Fruit fly (Drosophila melanogaster) whole organism: ENCODE results near the gene TkR86C.

Experiments used
- CG8478 ChIP-seq: fragments of >200 bp; optimal IDR thresholded peaks from 2 replicates; lab custom pipeline; 2018; ENCODE audit warnings: inconsistent platforms
- Dll ChIP-seq: fragments of >200 bp; optimal IDR thresholded peaks from 2 replicates; lab custom pipeline; 2017
- EcR ChIP-seq, 2 experiments: fragments of >200 bp; optimal IDR thresholded peaks; 2 replicates each; lab custom pipeline; 2017; ENCODE audit warnings: missing biosample characterization in 2 of 2, missing genetic modification characterization in 2 of 2, missing genetic modification reagents in 2 of 2
- pan ChIP-seq: fragments of >200 bp; optimal IDR thresholded peaks from 2 replicates; lab custom pipeline; 2017
- psq ChIP-seq: fragments of >200 bp; optimal IDR thresholded peaks from 2 replicates; lab custom pipeline; 2017
- usp ChIP-seq: fragments of >200 bp; optimal IDR thresholded peaks from 2 replicates; lab custom pipeline; 2017; ENCODE audit warnings: missing biosample characterization, missing genetic modification characterization, mixed read lengths

TkR86C gene

dm6 chr3R:10706763-10707162, 44.3 kb downstream of the TkR86C start, which contains the start of the genes CG31467 and CG14684:
Gene CG31467 (minus strand): TSS chr3R:10706863.
Gene CG14684 (plus strand): TSS chr3R:10706974.
- TF ChIP-seq pan (lab: Kevin White, UChicago) = no peak
- no peak for TF ChIP-seq usp (GFP tag; lab: Kevin White, UChicago)
- no peak for TF ChIP-seq EcR (GFP tag; optimal IDR thresholded peaks at IDR 0.05; lab: Kevin White, UChicago)
- TF ChIP-seq CG8478 (lab: Kevin White, UChicago) = no peak
- no peak for TF ChIP-seq psq (lab: Kevin White, UChicago)

- no peak for TF ChIP-seq usp (GFP tag; lab: Kevin White, UChicago)
- no peak for TF ChIP-seq psq (lab: Kevin White, UChicago)
- TF ChIP-seq EcR (GFP tag; optimal IDR thresholded peaks at IDR 0.05; lab: Kevin White, UChicago) = no peak
- no peak for TF ChIP-seq pan (lab: Kevin White, UChicago)
- TF ChIP-seq Dll (lab: Kevin White, UChicago) = no peak
- no peak for TF ChIP-seq CG8478 (lab: Kevin White, UChicago)
Observed at dm6 chr3R:10704975-10705374, 46.1 kb downstream of the TkR86C start, which contains the start of gene CG31391. Gene CG31391 (minus strand): TSS chr3R:10705075.

dm6 chr3R:10700638-10701037, 50.4 kb downstream of the TkR86C start:
- TF ChIP-seq EcR (GFP tag; optimal IDR thresholded peaks at IDR 0.05; lab: Kevin White, UChicago) (no peak), psq (lab: Kevin White, UChicago) (no peak), Dll (lab: Kevin White, UChicago) (no peak), usp (GFP tag; lab: Kevin White, UChicago) (no peak), pan (lab: Kevin White, UChicago) (no peak), CG8478 (lab: Kevin White, UChicago) (no peak)

- no peak for TF ChIP-seq usp (GFP tag; lab: Kevin White, UChicago)
- TF ChIP-seq psq (lab: Kevin White, UChicago) = no peak
- no peak for TF ChIP-seq EcR (GFP tag; optimal IDR thresholded peaks at IDR 0.05; lab: Kevin White, UChicago)
- TF ChIP-seq pan (lab: Kevin White, UChicago) = no peak
- TF ChIP-seq CG8478 (lab: Kevin White, UChicago) = no peak
- no peak for TF ChIP-seq Dll (lab: Kevin White, UChicago)
Observed at dm6 chr3R:10699020-10699951, 51.7 kb downstream of the TkR86C start.

dm6 chr3R:10696371-10696777, 54.7 kb downstream of the TkR86C start, which contains the start of the genes pug, CG14683 and CG46459:
Gene pug (plus strand): TSS chr3R:10696534.
Gene CG14683 (plus strand): TSS chr3R:10696647.
Gene CG46459 (plus strand): TSS chr3R:10696647.
- no peak for TF ChIP-seq EcR (GFP tag; optimal IDR thresholded peaks at IDR 0.05; lab: Kevin White, UChicago)
- no peak for TF ChIP-seq CG8478 (lab: Kevin White, UChicago)
- no peak for TF ChIP-seq usp (GFP tag; lab: Kevin White, UChicago)
- TF ChIP-seq pan (lab: Kevin White, UChicago) = no peak
- TF ChIP-seq psq (lab: Kevin White, UChicago) = no peak
- no peak for TF ChIP-seq Dll (lab: Kevin White, UChicago)

dm6 chr3R:10688835-10689234, 62.2 kb downstream of the TkR86C start:
- TF ChIP-seq Dll (lab: Kevin White, UChicago) (no peak), pan (lab: Kevin White, UChicago) (no peak)

dm6 chr3R:10688160-10688559, 62.9 kb downstream of the TkR86C start:
- no peak for TF ChIP-seq Dll (lab: Kevin White, UChicago)
- no peak for TF ChIP-seq pan (lab: Kevin White, UChicago)
- TF ChIP-seq CG8478 (lab: Kevin White, UChicago) = no peak
- no peak for TF ChIP-seq psq (lab: Kevin White, UChicago)
- TF ChIP-seq usp (GFP tag; lab: Kevin White, UChicago) = no peak
- no peak for TF ChIP-seq EcR (GFP tag; optimal IDR thresholded peaks at IDR 0.05; lab: Kevin White, UChicago)
